Fruit fly (Drosophila melanogaster) whole organism, embryonic: ENCODE results near the gene Gr39a.
A peak's percentile ranks its signal among the peaks of the same experiment; 100 is the strongest.

Experiments used
- CG11723 ChIP-seq: fragments of 200-800 bp; sonication (Bioruptor generic); optimal IDR thresholded peaks from 2 replicates; lab custom pipeline; 2017; ENCODE audit warnings: missing biosample characterization, mild to moderate bottlenecking, missing genetic modification characterization
- CG13894 ChIP-seq: fragments of 200-800 bp; sonication (Bioruptor generic); optimal IDR thresholded peaks from 3 replicates; lab custom pipeline; 2018; ENCODE audit warnings: missing biosample characterization, mild to moderate bottlenecking, missing genetic modification characterization, moderate library complexity
- CG14667 ChIP-seq: fragments of 200-800 bp; sonication (Bioruptor generic); IDR thresholded peaks from 2 replicates; pipeline ENCODE4 v1.3.6; 2022; ENCODE audit warnings: missing biosample characterization, missing genetic modification characterization
- CG15514 ChIP-seq: fragments of 200-800 bp; sonication (Bioruptor generic); optimal IDR thresholded peaks from 3 replicates; lab custom pipeline; 2017; ENCODE audit warnings: missing biosample characterization, missing genetic modification characterization, mild to moderate bottlenecking, moderate library complexity, missing genetic modification reagents
- CG1602 ChIP-seq: fragments of 200-800 bp; sonication (Bioruptor generic); optimal IDR thresholded peaks from 3 replicates; lab custom pipeline; 2016; ENCODE audit warnings: missing biosample characterization, missing genetic modification characterization
- CG16863 ChIP-seq: fragments of 200-800 bp; sonication (Bioruptor generic); optimal IDR thresholded peaks from 3 replicates; lab custom pipeline; 2016; ENCODE audit warnings: missing biosample characterization, missing genetic modification characterization
- CG17359 ChIP-seq: fragments of 200-800 bp; sonication (Bioruptor generic); optimal IDR thresholded peaks from 3 replicates; lab custom pipeline; 2018; ENCODE audit warnings: missing biosample characterization, mild to moderate bottlenecking, missing genetic modification characterization, moderate library complexity
- CG1792 ChIP-seq: fragments of 200-800 bp; sonication (Bioruptor generic); optimal IDR thresholded peaks from 2 replicates; lab custom pipeline; 2016; ENCODE audit warnings: missing biosample characterization, missing genetic modification characterization
- CG2875 ChIP-seq: fragments of 200-800 bp; sonication (Bioruptor generic); optimal IDR thresholded peaks from 2 replicates; lab custom pipeline; 2017; ENCODE audit warnings: missing biosample characterization, mild to moderate bottlenecking, missing genetic modification characterization, missing genetic modification reagents
- CG31365 ChIP-seq: fragments of 200-800 bp; sonication (Bioruptor generic); optimal IDR thresholded peaks from 2 replicates; lab custom pipeline; 2018; ENCODE audit warnings: missing biosample characterization, mild to moderate bottlenecking, missing genetic modification characterization
- CG31388 ChIP-seq: fragments of 200-800 bp; sonication (Bioruptor generic); optimal IDR thresholded peaks from 2 replicates; lab custom pipeline; 2016; ENCODE audit warnings: missing biosample characterization, missing genetic modification characterization
- CG3281 ChIP-seq: fragments of 200-800 bp; sonication (Bioruptor generic); optimal IDR thresholded peaks from 3 replicates; lab custom pipeline; 2017; ENCODE audit warnings: missing biosample characterization, mild to moderate bottlenecking, missing genetic modification characterization
- CG4360 ChIP-seq: fragments of 200-800 bp; sonication (Bioruptor generic); IDR thresholded peaks from 2 replicates; pipeline ENCODE4 v1.3.6; 2022; ENCODE audit warnings: missing biosample characterization, missing genetic modification characterization
- CG6765 ChIP-seq: fragments of 200-800 bp; sonication (Bioruptor generic); optimal IDR thresholded peaks from 3 replicates; lab custom pipeline; 2017; ENCODE audit warnings: missing biosample characterization, mild to moderate bottlenecking, missing genetic modification characterization
- CG8281 ChIP-seq: fragments of 200-800 bp; sonication (Bioruptor generic); optimal IDR thresholded peaks from 2 replicates; lab custom pipeline; 2018; ENCODE audit warnings: missing biosample characterization, mild to moderate bottlenecking, missing genetic modification characterization, moderate library complexity
- CG9215 ChIP-seq: fragments of 200-800 bp; sonication (Bioruptor generic); IDR thresholded peaks from 2 replicates; pipeline ENCODE4 v1.3.6; 2022; ENCODE audit warnings: missing biosample characterization, missing genetic modification characterization
- Chrac-16 ChIP-seq: fragments of 200-800 bp; sonication (Bioruptor generic); optimal IDR thresholded peaks from 3 replicates; lab custom pipeline; 2016; ENCODE audit warnings: missing biosample characterization, missing genetic modification characterization
- Dad ChIP-seq: fragments of 200-800 bp; sonication (Bioruptor generic); optimal IDR thresholded peaks from 3 replicates; lab custom pipeline; 2016; ENCODE audit warnings: missing biosample characterization, missing genetic modification characterization
- Dip3 ChIP-seq: fragments of 200-800 bp; sonication (Bioruptor generic); optimal IDR thresholded peaks from 3 replicates; lab custom pipeline; 2016; ENCODE audit warnings: missing biosample characterization, missing genetic modification characterization
- Dll ChIP-seq: fragments of 200-800 bp; sonication (Bioruptor generic); IDR thresholded peaks from 4 replicates; pipeline ENCODE4 v1.3.6; 2022; ENCODE audit warnings: missing biosample characterization, missing genetic modification characterization; ENCODE audit not compliant: partially characterized antibody
- Doc3 ChIP-seq: fragments of 200-800 bp; sonication (Bioruptor generic); IDR thresholded peaks from 3 replicates; pipeline ENCODE4 v1.3.6; 2022; ENCODE audit warnings: missing biosample characterization, missing genetic modification characterization; ENCODE audit not compliant: partially characterized antibody
- Dref ChIP-seq: fragments of 200-800 bp; sonication (Bioruptor generic); IDR thresholded peaks from 2 replicates; pipeline ENCODE4 v1.3.6; 2022; ENCODE audit warnings: missing biosample characterization, missing genetic modification characterization
- Fer3 ChIP-seq: fragments of 200-800 bp; sonication (Bioruptor generic); optimal IDR thresholded peaks from 2 replicates; lab custom pipeline; 2018; ENCODE audit warnings: missing biosample characterization, mild to moderate bottlenecking, missing genetic modification characterization, moderate library complexity
- Gsc ChIP-seq: fragments of 200-800 bp; sonication (Bioruptor generic); IDR thresholded peaks from 2 replicates; pipeline ENCODE4 v1.3.6; 2022; ENCODE audit warnings: missing biosample characterization, missing genetic modification characterization
- Hr51 ChIP-seq, 2 experiments: fragments of 200-800 bp; sonication (Bioruptor generic); optimal IDR thresholded peaks; 2 replicates in 1 of 2; 3 replicates in 1 of 2; lab custom pipeline; 2016 to 2018; ENCODE audit warnings: missing biosample characterization in 2 of 2, missing genetic modification characterization in 2 of 2, mild to moderate bottlenecking in 1 of 2, moderate library complexity in 1 of 2
- Lhr ChIP-seq: fragments of 200-800 bp; sonication (Bioruptor generic); optimal IDR thresholded peaks from 3 replicates; lab custom pipeline; 2017; ENCODE audit warnings: mild to moderate bottlenecking, missing biosample characterization, missing genetic modification reagents, missing genetic modification characterization
- Med ChIP-seq: fragments of 200-800 bp; sonication (Bioruptor generic); peaks from one replicate; lab custom pipeline; 2016; ENCODE audit warnings: missing biosample characterization, missing genetic modification characterization, mild to moderate bottlenecking, inconsistent platforms, moderate library complexity
- Mes4 ChIP-seq: fragments of 200-800 bp; sonication (Bioruptor generic); optimal IDR thresholded peaks from 2 replicates; lab custom pipeline; 2016; ENCODE audit warnings: missing biosample characterization, missing genetic modification characterization
- Nf-YC ChIP-seq: fragments of 200-800 bp; optimal IDR thresholded peaks from 3 replicates; lab custom pipeline; 2019; ENCODE audit warnings: missing biosample characterization, mild to moderate bottlenecking, missing genetic modification characterization, moderate library complexity
- Ptx1 ChIP-seq: fragments of 200-800 bp; sonication (Bioruptor generic); IDR thresholded peaks from 2 replicates; pipeline ENCODE4 v1.3.6; 2022; ENCODE audit warnings: missing biosample characterization, missing genetic modification characterization
- Rx ChIP-seq: fragments of 200-800 bp; sonication (Bioruptor generic); IDR thresholded peaks from 2 replicates; pipeline ENCODE4 v1.3.6; 2022; ENCODE audit warnings: missing biosample characterization, missing genetic modification characterization
- Six4 ChIP-seq: fragments of 200-800 bp; sonication (Bioruptor generic); optimal IDR thresholded peaks from 2 replicates; lab custom pipeline; 2016; ENCODE audit warnings: missing biosample characterization, missing genetic modification characterization
- Taf1 ChIP-seq: fragments of 200-800 bp; sonication (Bioruptor generic); IDR thresholded peaks from 2 replicates; pipeline ENCODE4 v1.3.6; 2022; ENCODE audit warnings: missing biosample characterization, missing genetic modification characterization
- Xrp1 ChIP-seq: fragments of 200-800 bp; sonication (Bioruptor generic); IDR thresholded peaks from 2 replicates; pipeline ENCODE4 v1.3.6; 2022; ENCODE audit warnings: missing biosample characterization, missing genetic modification characterization
- bbx ChIP-seq: fragments of 200-800 bp; sonication (Bioruptor generic); IDR thresholded peaks from 2 replicates; pipeline ENCODE4 v1.3.6; 2022; ENCODE audit warnings: missing biosample characterization, missing genetic modification characterization; ENCODE audit not compliant: partially characterized antibody
- bowl ChIP-seq: fragments of 200-800 bp; sonication (Bioruptor generic); IDR thresholded peaks from 2 replicates; pipeline ENCODE4 v1.3.6; 2022; ENCODE audit warnings: missing biosample characterization, missing genetic modification characterization
- bsh ChIP-seq, 2 experiments: fragments of 200-800 bp; sonication (Bioruptor generic); optimal IDR thresholded peaks; 2 replicates each; lab custom pipeline; 2017 to 2018; ENCODE audit warnings: mild to moderate bottlenecking in 2 of 2, missing biosample characterization in 2 of 2, missing genetic modification characterization in 2 of 2, moderate library complexity in 1 of 2
- dysf ChIP-seq: fragments of 200-800 bp; sonication (Bioruptor generic); IDR thresholded peaks from 3 replicates; pipeline ENCODE4 v1.3.6; 2022; ENCODE audit warnings: missing biosample characterization, missing genetic modification characterization
- ems ChIP-seq: fragments of 200-800 bp; sonication (Bioruptor generic); optimal IDR thresholded peaks from 3 replicates; lab custom pipeline; 2016; ENCODE audit warnings: missing biosample characterization, missing genetic modification characterization
- fd3F ChIP-seq: fragments of 200-800 bp; sonication (Bioruptor generic); optimal IDR thresholded peaks from 2 replicates; lab custom pipeline; 2018; ENCODE audit warnings: missing biosample characterization, mild to moderate bottlenecking, missing genetic modification characterization, moderate library complexity
- grn ChIP-seq: fragments of 200-800 bp; sonication (Bioruptor generic); optimal IDR thresholded peaks from 3 replicates; lab custom pipeline; 2017; ENCODE audit warnings: missing biosample characterization, missing genetic modification characterization
- nom ChIP-seq: fragments of 200-800 bp; sonication (Bioruptor generic); optimal IDR thresholded peaks from 2 replicates; lab custom pipeline; 2017; ENCODE audit warnings: missing biosample characterization, missing genetic modification characterization, mild to moderate bottlenecking, moderate library complexity, missing genetic modification reagents
- odd ChIP-seq: fragments of 200-800 bp; sonication (Bioruptor generic); optimal IDR thresholded peaks from 2 replicates; lab custom pipeline; 2017; ENCODE audit warnings: missing biosample characterization, mild to moderate bottlenecking, missing genetic modification characterization
- p53 ChIP-seq: fragments of 200-800 bp; sonication (Bioruptor generic); optimal IDR thresholded peaks from 2 replicates; lab custom pipeline; 2016; ENCODE audit warnings: missing biosample characterization, missing genetic modification characterization
- prd ChIP-seq, 3 experiments: fragments of >200 bp in 2 of 3; fragments of 200-800 bp in 1 of 3; sonication (Bioruptor generic) in 1 of 3; optimal IDR thresholded peaks in 2 of 3; IDR thresholded peaks in 1 of 3; 2 replicates in 2 of 3; 3 replicates in 1 of 3; pipeline versions ENCODE4 v1.3.6 to Lab custom; 2017 to 2022; ENCODE audit warnings: missing biosample characterization in 1 of 3, missing genetic modification characterization in 1 of 3
- shn ChIP-seq: fragments of 200-800 bp; sonication (Bioruptor generic); optimal IDR thresholded peaks from 3 replicates; lab custom pipeline; 2016; ENCODE audit warnings: missing biosample characterization, missing genetic modification characterization
- sim ChIP-seq: fragments of 200-800 bp; sonication (Bioruptor generic); IDR thresholded peaks from 2 replicates; pipeline ENCODE4 v1.3.6; 2022; ENCODE audit warnings: missing biosample characterization, missing genetic modification characterization
- ttk ChIP-seq: fragments of 200-800 bp; sonication (Bioruptor generic); IDR thresholded peaks from 2 replicates; pipeline ENCODE4 v2.1.2; 2022; ENCODE audit warnings: missing biosample characterization, missing genetic modification characterization
- twi ChIP-seq: fragments of 200-800 bp; optimal IDR thresholded peaks from 2 replicates; lab custom pipeline; 2019; ENCODE audit warnings: missing biosample characterization, mild to moderate bottlenecking, missing genetic modification characterization, moderate library complexity
- usp ChIP-seq: fragments of >200 bp; optimal IDR thresholded peaks from 2 replicates; lab custom pipeline; 2017; ENCODE audit warnings: missing biosample characterization, missing genetic modification characterization
- vfl ChIP-seq: fragments of 200-800 bp; sonication (Bioruptor generic); optimal IDR thresholded peaks from 2 replicates; lab custom pipeline; 2016; ENCODE audit warnings: missing biosample characterization, missing genetic modification characterization
- yki ChIP-seq: fragments of >200 bp; optimal IDR thresholded peaks from 3 replicates; lab custom pipeline; 2018

The Gr39a gene

DNA sequence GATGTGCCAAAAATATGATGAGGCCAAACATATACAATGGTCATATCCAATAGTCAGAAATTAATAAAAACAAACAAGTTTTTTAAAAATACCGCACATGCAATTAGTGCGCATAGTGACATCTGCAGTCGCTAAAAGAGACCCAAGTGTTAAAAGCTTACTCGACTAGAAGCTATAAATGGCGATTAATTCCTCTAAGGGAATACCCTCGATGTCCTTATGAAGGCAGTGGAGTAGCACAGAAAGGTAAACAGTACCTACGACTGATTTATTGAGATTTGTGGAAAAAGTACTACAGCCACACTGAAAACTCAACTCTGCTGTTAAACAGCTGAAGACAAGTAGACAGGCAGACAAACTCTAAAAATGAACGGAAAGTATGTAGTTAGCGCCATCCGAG is 29.7 kb upstream of the Gr39a start (continued):
- TF ChIP-seq CG14667: no peak
- TF ChIP-seq CG31365: no peak
- TF ChIP-seq Doc3: no peak
- no peak for TF ChIP-seq sim (GFP tag; lab: Robert Waterston, UW)
- no peak for TF ChIP-seq Six4 (GFP tag; lab: Kevin White, UChicago)
- no peak for TF ChIP-seq bowl (GFP tag; lab: Robert Waterston, UW)
- no peak for TF ChIP-seq bsh (GFP tag; optimal IDR thresholded peaks at IDR 0.05; lab: Kevin White, UChicago)
- no peak for TF ChIP-seq Xrp1
- TF ChIP-seq CG31388: no peak
- no peak for TF ChIP-seq CG11723 (GFP tag; lab: Kevin White, UChicago)
- no peak for TF ChIP-seq odd (GFP tag; lab: Kevin White, UChicago)
- TF ChIP-seq CG15514 (GFP tag; lab: Kevin White, UChicago): peak; percentile 72
- TF ChIP-seq CG8281 (tag; lab: Kevin White, UChicago): no peak
- TF ChIP-seq Dll (GFP tag; lab: Robert Waterston, UW): no peak; the same call in 3 of the 4 replicates
- no peak for TF ChIP-seq Ptx1 (GFP tag; lab: Robert Waterston, UW)
- no peak for TF ChIP-seq prd (optimal IDR thresholded peaks at IDR 0.05; lab: Kevin White, UChicago)
- no peak for TF ChIP-seq prd (GFP tag; IDR thresholded peaks at IDR 0.05; lab: Robert Waterston, UW)
- peak; percentile 26 for TF ChIP-seq Chrac-16 (GFP tag; lab: Kevin White, UChicago)
- no peak for TF ChIP-seq Dip3
- peak; percentile 34 for TF ChIP-seq Lhr (GFP tag; lab: Kevin White, UChicago)
- TF ChIP-seq Dad (GFP tag; lab: Kevin White, UChicago): no peak
- peak in 1 of 2 experiments; percentile 20 for TF ChIP-seq Hr51 (GFP tag; optimal IDR thresholded peaks at IDR 0.05; lab: Kevin White, UChicago)
- TF ChIP-seq fd3F (GFP tag; lab: Kevin White, UChicago): no peak
- TF ChIP-seq CG9215 (GFP tag; lab: Robert Waterston, UW): no peak
- TF ChIP-seq CG4360 (GFP tag; lab: Robert Waterston, UW): no peak
- TF ChIP-seq CG16863 (GFP tag; lab: Kevin White, UChicago): no peak
- peak; percentile 87 for TF ChIP-seq Med
- no peak for TF ChIP-seq vfl
- no peak for TF ChIP-seq Taf1 (GFP tag; lab: Robert Waterston, UW)
- no peak for TF ChIP-seq yki
- no peak for TF ChIP-seq dysf (GFP tag; lab: Robert Waterston, UW)
- peak; percentile 17 for TF ChIP-seq Fer3
- TF ChIP-seq grn (GFP tag; lab: Kevin White, UChicago): no peak
- TF ChIP-seq nom (GFP tag; lab: Kevin White, UChicago): no peak
- no peak for TF ChIP-seq ttk (GFP tag; lab: Robert Waterston, UW)
- TF ChIP-seq twi (tag; lab: Kevin White, UChicago): no peak
- TF ChIP-seq CG13894: peak; percentile 55
- no peak for TF ChIP-seq Mes4
- TF ChIP-seq CG6765: no peak
- no peak for TF ChIP-seq Gsc (GFP tag; lab: Robert Waterston, UW)
- TF ChIP-seq Rx (GFP tag; lab: Robert Waterston, UW): no peak
- TF ChIP-seq CG2875 (GFP tag; lab: Kevin White, UChicago): no peak
- no peak for TF ChIP-seq p53 (GFP tag; lab: Kevin White, UChicago)
- TF ChIP-seq bbx: no peak
- TF ChIP-seq ems (GFP tag; lab: Kevin White, UChicago): peak; percentile 36
- TF ChIP-seq CG3281 (GFP tag; lab: Kevin White, UChicago): peak; percentile 36
- no peak for TF ChIP-seq Dref (GFP tag; lab: Robert Waterston, UW)
- TF ChIP-seq CG1792 (GFP tag; lab: Kevin White, UChicago): no peak
- TF ChIP-seq CG17359 (tag; lab: Kevin White, UChicago): peak; percentile 8
- TF ChIP-seq shn (GFP tag; lab: Kevin White, UChicago): no peak
- no peak for TF ChIP-seq usp (GFP tag; lab: Kevin White, UChicago)
- no peak for TF ChIP-seq Nf-YC (tag; lab: Kevin White, UChicago)
- TF ChIP-seq CG1602 (GFP tag; lab: Kevin White, UChicago): no peak
